Fruit fly (Drosophila melanogaster) whole organism, wandering third instar larva: ENCODE measurements around the gene Skel.

Experiments
- CG32264 ChIP-seq: fragments of 200-800 bp; sonication (Bioruptor generic); optimal IDR thresholded peaks from 2 replicates; lab custom pipeline; 2016; ENCODE audit warnings: missing biosample characterization, missing genetic modification characterization
- CG9705 ChIP-seq: fragments of 200-800 bp; sonication (Bioruptor generic); optimal IDR thresholded peaks from 2 replicates; lab custom pipeline; 2018; ENCODE audit warnings: missing biosample characterization, mild to moderate bottlenecking, missing genetic modification characterization
- CrebA ChIP-seq: fragments of 200-800 bp; sonication (Bioruptor generic); optimal IDR thresholded peaks from 2 replicates; lab custom pipeline; 2016; ENCODE audit warnings: missing biosample characterization, mild to moderate bottlenecking, missing genetic modification characterization, borderline replicate concordance
- Dfd ChIP-seq: fragments of >200 bp; optimal IDR thresholded peaks from 2 replicates; lab custom pipeline; 2017; ENCODE audit warnings: missing biosample characterization, missing genetic modification characterization
- Dif ChIP-seq: fragments of 200-275, 200-300 bp; sonication (Bioruptor generic); optimal IDR thresholded peaks from 2 replicates; lab custom pipeline; 2018; ENCODE audit warnings: missing biosample characterization, missing genetic modification characterization; ENCODE audit not compliant: partially characterized antibody
- HLH106 ChIP-seq: fragments of 200-800 bp; optimal IDR thresholded peaks from 3 replicates; lab custom pipeline; 2019; ENCODE audit warnings: missing biosample characterization, mild to moderate bottlenecking, missing genetic modification characterization, moderate library complexity
- Hnf4 ChIP-seq: fragments of 200-800 bp; sonication (Bioruptor generic); optimal IDR thresholded peaks from 2 replicates; lab custom pipeline; 2016; ENCODE audit warnings: missing biosample characterization, mild to moderate bottlenecking, missing genetic modification characterization
- Hr83 ChIP-seq: fragments of 200-300 bp; sonication (Bioruptor generic); optimal IDR thresholded peaks from 2 replicates; lab custom pipeline; 2016; ENCODE audit warnings: missing biosample characterization, mild to moderate bottlenecking, missing genetic modification characterization, moderate library complexity; ENCODE audit not compliant: poor library complexity, severe bottlenecking
- Mio ChIP-seq: sonication (Bioruptor generic); optimal IDR thresholded peaks from 2 replicates; lab custom pipeline; 2016; ENCODE audit warnings: missing biosample characterization, missing genetic modification characterization
- Myc ChIP-seq: fragments of >200 bp; optimal IDR thresholded peaks from 2 replicates; lab custom pipeline; 2017
- N ChIP-seq: fragments of >200 bp; optimal IDR thresholded peaks from 2 replicates; lab custom pipeline; 2018; ENCODE audit warnings: missing biosample characterization, missing external identifiers, missing genetic modification characterization
- OdsH ChIP-seq: fragments of 200-800 bp; sonication (Bioruptor generic); optimal IDR thresholded peaks from 2 replicates; lab custom pipeline; 2016; ENCODE audit warnings: missing biosample characterization, mild to moderate bottlenecking, missing genetic modification characterization
- Rel ChIP-seq, 2 experiments: fragments of 200-800 bp; sonication (Bioruptor generic) in 1 of 2; optimal IDR thresholded peaks; 2 replicates in 1 of 2; 3 replicates in 1 of 2; lab custom pipeline; 2016 to 2019; ENCODE audit warnings: mild to moderate bottlenecking in 2 of 2, missing biosample characterization in 2 of 2, missing genetic modification characterization in 2 of 2, moderate library complexity in 1 of 2
- Sp1 ChIP-seq: fragments of 200-800 bp; sonication (Bioruptor generic); optimal IDR thresholded peaks from 3 replicates; lab custom pipeline; 2019; ENCODE audit warnings: missing biosample characterization, mild to moderate bottlenecking, missing genetic modification characterization, moderate library complexity
- br ChIP-seq: fragments of 200-800 bp; sonication (Bioruptor generic); optimal IDR thresholded peaks from 2 replicates; lab custom pipeline; 2016; ENCODE audit warnings: missing biosample characterization, missing genetic modification characterization
- dl ChIP-seq, 2 experiments: fragments of 175-275, 200-275 bp in 1 of 2; fragments of 200-275 bp in 1 of 2; sonication (Bioruptor generic); optimal IDR thresholded peaks; lab custom pipeline; 2018; ENCODE audit warnings: mild to moderate bottlenecking in 2 of 2, missing biosample characterization in 2 of 2, missing genetic modification characterization in 2 of 2, moderate library complexity in 2 of 2; ENCODE audit not compliant: partially characterized antibody in 2 of 2, insufficient read depth in 1 of 2
- dmrt93B ChIP-seq: fragments of 200-800 bp; sonication (Bioruptor generic); optimal IDR thresholded peaks from 2 replicates; lab custom pipeline; 2018; ENCODE audit warnings: missing biosample characterization, mild to moderate bottlenecking, missing genetic modification characterization
- dsf ChIP-seq: sonication (Bioruptor generic); optimal IDR thresholded peaks from 2 replicates; lab custom pipeline; 2016; ENCODE audit warnings: missing biosample characterization, missing genetic modification characterization, borderline replicate concordance
- ey ChIP-seq: fragments of 200-800 bp; sonication (Bioruptor generic); optimal IDR thresholded peaks from 2 replicates; lab custom pipeline; 2016; ENCODE audit warnings: missing biosample characterization, missing genetic modification characterization
- foxo ChIP-seq, 2 experiments: fragments of 200-800 bp; sonication (Bioruptor generic); optimal IDR thresholded peaks; 2 replicates in 1 of 2; 3 replicates in 1 of 2; lab custom pipeline; 2016 to 2017; ENCODE audit warnings: missing biosample characterization in 2 of 2, missing genetic modification characterization in 2 of 2
- fru ChIP-seq: fragments of 200-800 bp; sonication (Bioruptor generic); optimal IDR thresholded peaks from 3 replicates; lab custom pipeline; 2016; ENCODE audit warnings: missing biosample characterization, mild to moderate bottlenecking, missing genetic modification characterization
- h ChIP-seq: fragments of 200-800 bp; sonication (Bioruptor generic); optimal IDR thresholded peaks from 3 replicates; lab custom pipeline; 2016; ENCODE audit warnings: missing biosample characterization, mild to moderate bottlenecking, missing genetic modification characterization
- jim ChIP-seq: fragments of 175-275, 200-325 bp; sonication (Bioruptor generic); optimal IDR thresholded peaks from 2 replicates; lab custom pipeline; 2016; ENCODE audit warnings: missing biosample characterization, mild to moderate bottlenecking, missing genetic modification characterization
- lola ChIP-seq: fragments of >200 bp; optimal IDR thresholded peaks from 2 replicates; lab custom pipeline; 2017; ENCODE audit warnings: missing biosample characterization, missing genetic modification characterization
- pan ChIP-seq: fragments of >200 bp; optimal IDR thresholded peaks from 2 replicates; lab custom pipeline; 2017
- psq ChIP-seq: fragments of 200-800 bp; sonication (Bioruptor generic); optimal IDR thresholded peaks from 3 replicates; lab custom pipeline; 2017; ENCODE audit warnings: missing biosample characterization, mild to moderate bottlenecking, missing genetic modification characterization, moderate library complexity
- rgr ChIP-seq: fragments of 200-800 bp; sonication (Bioruptor generic); optimal IDR thresholded peaks from 3 replicates; lab custom pipeline; 2016; ENCODE audit warnings: missing biosample characterization, mild to moderate bottlenecking, missing genetic modification characterization
- sage ChIP-seq: fragments of 200-800 bp; sonication (Bioruptor generic); optimal IDR thresholded peaks from 2 replicates; lab custom pipeline; 2016; ENCODE audit warnings: missing biosample characterization, mild to moderate bottlenecking, missing genetic modification characterization
- sv ChIP-seq: fragments of 200-800 bp; sonication (Bioruptor generic); optimal IDR thresholded peaks from 3 replicates; lab custom pipeline; 2016; ENCODE audit warnings: missing biosample characterization, missing genetic modification characterization
- tai ChIP-seq: sonication (Bioruptor generic); optimal IDR thresholded peaks from 2 replicates; lab custom pipeline; 2016; ENCODE audit warnings: missing biosample characterization, missing genetic modification characterization
- woc ChIP-seq: sonication (Bioruptor generic); optimal IDR thresholded peaks from 2 replicates; lab custom pipeline; 2016; ENCODE audit warnings: missing biosample characterization, mild to moderate bottlenecking, missing genetic modification characterization

Skel gene

DNA sequence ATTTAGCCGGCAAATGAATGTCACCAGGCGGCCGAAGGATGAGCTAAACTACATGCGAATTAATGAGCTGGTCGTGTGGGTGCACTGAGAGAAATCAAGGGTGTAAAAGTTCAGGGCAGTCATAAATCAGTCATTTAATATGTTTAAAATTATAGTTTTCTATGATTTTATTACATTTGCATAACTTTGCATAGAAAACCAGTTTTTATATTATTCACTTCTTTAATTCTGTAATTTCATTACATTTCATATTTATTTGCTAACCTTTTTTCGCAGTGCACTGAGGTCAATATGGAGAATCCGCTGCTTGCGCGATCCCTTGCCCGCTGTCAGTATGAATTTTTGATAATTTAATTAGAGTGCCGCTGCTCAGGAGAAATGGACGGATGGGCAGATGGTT lies 45.5 kb upstream of the Skel start:
- TF ChIP-seq Hr83 (GFP tag; lab: Kevin White, UChicago) (no peak), dmrt93B (no peak), h (peak; percentile 35), foxo (GFP tag; optimal IDR thresholded peaks at IDR 0.05; lab: Kevin White, UChicago) (peak in 1 of 2 experiments; percentile 41), ey (GFP tag; lab: Kevin White, UChicago) (peak; percentile 23), rgr (GFP tag; lab: Kevin White, UChicago) (peak; percentile 24), OdsH (peak; percentile 22), Hnf4 (GFP tag; lab: Kevin White, UChicago) (peak; percentile 9), Sp1 (GFP tag; lab: Kevin White, UChicago) (peak; percentile 5), fru (GFP tag; lab: Kevin White, UChicago) (peak; percentile 19), sv (GFP tag; lab: Kevin White, UChicago) (peak; percentile 58)

dm6 chr3R:10643077-10643784 lies 43.5 kb upstream of the Skel start:
- TF ChIP-seq rgr (GFP tag; lab: Kevin White, UChicago), result peak; percentile 36
- TF ChIP-seq dl (GFP tag; optimal IDR thresholded peaks at IDR 0.05; lab: Kevin White, UChicago; ENCODE audit: insufficient read depth in 1 of 2, partially characterized antibody in 2 of 2), result no peak
- TF ChIP-seq dsf, result no peak
- no peak for TF ChIP-seq ey (GFP tag; lab: Kevin White, UChicago)
- peak; percentile 10 for TF ChIP-seq h
- peak in 1 of 2 experiments; percentile 21 for TF ChIP-seq foxo (GFP tag; optimal IDR thresholded peaks at IDR 0.05; lab: Kevin White, UChicago)
- no peak for TF ChIP-seq Dif
- no peak for TF ChIP-seq Rel (GFP tag; optimal IDR thresholded peaks at IDR 0.05; lab: Kevin White, UChicago)
- no peak for TF ChIP-seq Rel (tag; optimal IDR thresholded peaks at IDR 0.05; lab: Kevin White, UChicago)
- no peak for TF ChIP-seq tai (GFP tag; lab: Kevin White, UChicago)
- TF ChIP-seq Sp1 (GFP tag; lab: Kevin White, UChicago), result peak; percentile 37
- TF ChIP-seq CG32264 (GFP tag; lab: Kevin White, UChicago), result no peak
- peak; percentile 9 for TF ChIP-seq br (GFP tag; lab: Kevin White, UChicago)
- peak; percentile 7 for TF ChIP-seq HLH106
- no peak for TF ChIP-seq CG9705 (GFP tag; lab: Kevin White, UChicago)
- no peak for TF ChIP-seq Mio
- TF ChIP-seq OdsH, result no peak
- TF ChIP-seq Hr83 (GFP tag; lab: Kevin White, UChicago), result peak; percentile 13
- TF ChIP-seq Hnf4 (GFP tag; lab: Kevin White, UChicago), result no peak
- peak; percentile 2 for TF ChIP-seq psq (GFP tag; lab: Kevin White, UChicago)
- no peak for TF ChIP-seq sage (GFP tag; lab: Kevin White, UChicago)

- TF ChIP-seq Hnf4 (GFP tag; lab: Kevin White, UChicago) (no peak), Myc (lab: Kevin White, UChicago) (no peak), woc (GFP tag; lab: Kevin White, UChicago) (no peak), Rel (GFP tag; optimal IDR thresholded peaks at IDR 0.05; lab: Kevin White, UChicago) (no peak), Rel (tag; optimal IDR thresholded peaks at IDR 0.05; lab: Kevin White, UChicago) (no peak), pan (lab: Kevin White, UChicago) (no peak), Dfd (GFP tag; lab: Kevin White, UChicago) (no peak), lola (GFP tag; lab: Kevin White, UChicago) (no peak), CrebA (no peak), foxo (GFP tag; optimal IDR thresholded peaks at IDR 0.05; lab: Kevin White, UChicago) (no peak), fru (GFP tag; lab: Kevin White, UChicago) (no peak), tai (GFP tag; lab: Kevin White, UChicago) (no peak), rgr (GFP tag; lab: Kevin White, UChicago) (no peak), br (GFP tag; lab: Kevin White, UChicago) (no peak), h (no peak)
- TF ChIP-seq, all 38 proteins: peak for 0
These were observed 41.2 kb upstream of the Skel start for dm6 chr3R:10645508-10645907.

dm6 chr3R:10647171-10647570 lies 39.6 kb upstream of the Skel start:
- TF ChIP-seq dl (GFP tag; optimal IDR thresholded peaks at IDR 0.05; lab: Kevin White, UChicago; ENCODE audit: insufficient read depth in 1 of 2, partially characterized antibody in 2 of 2), result no peak
- TF ChIP-seq jim (GFP tag; lab: Kevin White, UChicago), result no peak
- TF ChIP-seq ey (GFP tag; lab: Kevin White, UChicago), result no peak
- no peak for TF ChIP-seq Hr83 (GFP tag; lab: Kevin White, UChicago)
- TF ChIP-seq N, result no peak
- TF ChIP-seq, all 38 proteins: peak for 0
